ENCODE assay signal across 2 fruit fly cellular contexts in the genomic region with DNA sequence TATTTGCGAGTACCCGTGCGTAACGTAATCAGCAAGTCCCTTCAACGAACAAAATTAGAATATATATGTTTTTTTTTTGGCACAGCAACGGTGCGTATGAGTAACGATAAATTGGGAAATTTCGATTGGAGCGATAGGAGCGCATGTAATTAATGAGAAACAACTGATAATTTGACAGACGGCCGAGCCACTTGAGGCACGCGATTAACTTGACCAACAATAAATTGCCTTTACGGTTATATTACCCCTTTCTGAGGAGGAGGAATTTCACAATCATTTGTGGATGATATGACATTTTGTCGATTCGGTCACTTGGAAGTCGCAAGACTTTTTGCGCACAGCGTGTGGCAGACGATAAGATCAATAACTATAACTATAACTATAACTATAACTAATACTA.
TF ChIP-seq lines count a peak whose summit lies in the region.

No protein-coding gene starts in this region.

- TF ChIP-seq CTCF in whole organism, embryonic (GFP tag; optimal IDR thresholded peaks at IDR 0.05; lab: Kevin White, UChicago): no peak

TF ChIP-seq in whole organism, embryonic, 481 proteins besides CTCF, POLR2A, EP300 and RAD21:
- TF ChIP-seq CG6175 (GFP tag; IDR thresholded peaks at IDR 0.05; lab: Robert Waterston, UW) (no peak), salm (tag; optimal IDR thresholded peaks at IDR 0.05; lab: Kevin White, UChicago) (no peak), dysf (GFP tag; IDR thresholded peaks at IDR 0.05; lab: Robert Waterston, UW) (no peak), CG12104 (GFP tag; optimal IDR thresholded peaks at IDR 0.05; lab: Kevin White, UChicago) (no peak), ssp (GFP tag; IDR thresholded peaks at IDR 0.05; lab: Robert Waterston, UW) (no peak), CG10267 (tag; optimal IDR thresholded peaks at IDR 0.05; lab: Kevin White, UChicago) (no peak), cwo (GFP tag; optimal IDR thresholded peaks at IDR 0.05; lab: Kevin White, UChicago) (peak; percentile 85), CG9437 (GFP tag; optimal IDR thresholded peaks at IDR 0.05; lab: Kevin White, UChicago) (no peak), mirr (GFP tag; optimal IDR thresholded peaks at IDR 0.05; lab: Kevin White, UChicago) (peak; percentile 69), CG18599 (GFP tag; optimal IDR thresholded peaks at IDR 0.05; lab: Kevin White, UChicago) (peak; percentile 12), exex (tag; optimal IDR thresholded peaks at IDR 0.05; lab: Kevin White, UChicago) (peak; percentile 95), Fer3 (tag; optimal IDR thresholded peaks at IDR 0.05; lab: Kevin White, UChicago) (no peak), CG34376 (GFP tag; optimal IDR thresholded peaks at IDR 0.05; lab: Kevin White, UChicago) (peak; percentile 40), Nf-YA (GFP tag; IDR thresholded peaks at IDR 0.05; lab: Robert Waterston, UW) (no peak), CG9876 (GFP tag; optimal IDR thresholded peaks at IDR 0.05; lab: Kevin White, UChicago) (no peak), sug (tag; optimal IDR thresholded peaks at IDR 0.05; lab: Kevin White, UChicago) (peak; percentile 58), sd (tag; optimal IDR thresholded peaks at IDR 0.05; lab: Kevin White, UChicago) (peak; percentile 49), wdn (GFP tag; IDR thresholded peaks at IDR 0.05; lab: Robert Waterston, UW) (no peak), Med (GFP tag; lab: Kevin White, UChicago) (peak; percentile 32), CG10274 (GFP tag; optimal IDR thresholded peaks at IDR 0.05; lab: Kevin White, UChicago) (no peak), CG1603 (tag; optimal IDR thresholded peaks at IDR 0.05; lab: Kevin White, UChicago) (no peak), scrt (GFP tag; optimal IDR thresholded peaks at IDR 0.05; lab: Kevin White, UChicago) (no peak), grn (GFP tag; optimal IDR thresholded peaks at IDR 0.05; lab: Kevin White, UChicago) (peak; percentile 55)
TF ChIP-seq in whole organism, embryonic: peak in this region for 9.

TF ChIP-seq in whole organism, prepupa, 60 proteins besides CTCF, POLR2A, EP300 and RAD21:
- TF ChIP-seq CG6163 (GFP tag; IDR thresholded peaks at IDR 0.05; lab: Robert Waterston, UW) (0 out of 3 replicates have a peak, but pooled peaks have one; percentile 12), fd59A (GFP tag; optimal IDR thresholded peaks at IDR 0.05; lab: Kevin White, UChicago) (no peak), CG10669 (GFP tag; optimal IDR thresholded peaks at IDR 0.05; lab: Kevin White, UChicago) (no peak)
